Worm (Caenorhabditis elegans) whole organism, L2 larva: ENCODE measurements around the gene srlf-2.

ENCODE experiments used
- aly-2 ChIP-seq: fragments of 150-350 bp; optimal IDR thresholded peaks from 2 replicates; lab custom pipeline; 2014; ENCODE audit warnings: missing biosample characterization, missing genetic modification characterization
- egl-27 ChIP-seq: sonication (generic microtip); optimal IDR thresholded peaks from 3 replicates; lab custom pipeline; 2017; ENCODE audit warnings: missing biosample characterization, missing genetic modification reagents, missing genetic modification characterization
- elt-3 ChIP-seq: sonication (generic microtip); optimal IDR thresholded peaks from 2 replicates; lab custom pipeline; 2017; ENCODE audit warnings: missing biosample characterization, missing genetic modification characterization
- unc-55 ChIP-seq: fragments of 150-350 bp; sonication (generic microtip); optimal IDR thresholded peaks from 3 replicates; lab custom pipeline; 2014; ENCODE audit warnings: missing biosample characterization, missing genetic modification reagents, missing genetic modification characterization

DNA sequence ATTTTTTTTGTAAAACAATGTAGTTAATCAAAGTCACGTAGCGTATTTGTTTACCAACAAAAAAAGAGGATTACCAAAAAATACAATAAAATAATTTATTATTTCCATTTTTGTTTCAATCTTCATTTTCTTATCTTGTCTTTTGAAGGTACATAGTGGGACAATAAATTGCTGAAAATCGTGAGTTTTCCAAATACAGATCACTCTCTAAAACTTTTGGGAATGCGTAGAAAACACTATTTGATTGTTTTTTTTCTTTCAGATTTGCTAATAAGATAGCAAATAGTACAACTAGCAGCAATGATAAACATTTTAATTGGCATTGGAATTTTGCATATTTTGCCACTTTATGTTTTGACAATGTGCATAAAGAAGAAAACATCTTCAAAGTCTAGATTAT, 11.4 kb downstream of the srlf-2 start, which contains the start of gene C28C12.1:
- TF ChIP-seq unc-55 (GFP tag; lab: Kevin White, UChicago) (no peak), egl-27 (no peak), elt-3 (no peak), aly-2 (tag; lab: Kevin White, UChicago) (no peak)
